Fruit fly (Drosophila melanogaster) whole organism, embryonic: Measurements from ENCODE around the gene bin.

Source experiments
- ATbp ChIP-seq: fragments of 200-800 bp; sonication (Bioruptor generic); optimal IDR thresholded peaks from 2 replicates; lab custom pipeline; 2017; ENCODE audit warnings: missing biosample characterization, mild to moderate bottlenecking, missing genetic modification characterization, missing genetic modification reagents
- Aef1 ChIP-seq: fragments of 200-800 bp; sonication (Bioruptor generic); IDR thresholded peaks from 3 replicates; pipeline ENCODE4 v1.3.6; 2022; ENCODE audit warnings: missing biosample characterization, missing genetic modification characterization
- Atf6 ChIP-seq: fragments of 200-800 bp; sonication (Bioruptor generic); IDR thresholded peaks from 2 replicates; pipeline ENCODE4 v1.3.6; 2022; ENCODE audit warnings: missing biosample characterization, missing genetic modification characterization
- CG12155 ChIP-seq: fragments of 200-800 bp; sonication (Bioruptor generic); optimal IDR thresholded peaks from 3 replicates; lab custom pipeline; 2016; ENCODE audit warnings: missing biosample characterization, missing genetic modification characterization
- CG12299 ChIP-seq: fragments of 200-800 bp; sonication (Bioruptor generic); optimal IDR thresholded peaks from 2 replicates; lab custom pipeline; 2018; ENCODE audit warnings: missing biosample characterization, mild to moderate bottlenecking, missing genetic modification characterization
- CG1233 ChIP-seq: fragments of 200-800 bp; sonication (Bioruptor generic); optimal IDR thresholded peaks from 4 replicates; lab custom pipeline; 2018; ENCODE audit warnings: missing biosample characterization, mild to moderate bottlenecking, missing genetic modification characterization
- CG12769 ChIP-seq: fragments of 200-800 bp; sonication (Bioruptor generic); optimal IDR thresholded peaks from 2 replicates; lab custom pipeline; 2019; ENCODE audit warnings: missing biosample characterization, mild to moderate bottlenecking, missing genetic modification characterization, moderate library complexity
- CG12942 ChIP-seq: fragments of 200-800 bp; sonication (Bioruptor generic); optimal IDR thresholded peaks from 3 replicates; lab custom pipeline; 2016; ENCODE audit warnings: missing biosample characterization, missing genetic modification characterization
- CG14014 ChIP-seq: fragments of 200-800 bp; sonication (Bioruptor generic); IDR thresholded peaks from 2 replicates; pipeline ENCODE4 v1.3.6; 2022; ENCODE audit warnings: missing biosample characterization, missing genetic modification characterization
- CG15479 ChIP-seq: fragments of 200-800 bp; sonication (Bioruptor generic); optimal IDR thresholded peaks from 3 replicates; lab custom pipeline; 2019; ENCODE audit warnings: missing biosample characterization, mild to moderate bottlenecking, missing genetic modification characterization, moderate library complexity
- CG1647 ChIP-seq: fragments of 200-800 bp; sonication (Bioruptor generic); optimal IDR thresholded peaks from 3 replicates; lab custom pipeline; 2016; ENCODE audit warnings: missing biosample characterization, missing genetic modification characterization
- CG17829 ChIP-seq: fragments of 200-800 bp; optimal IDR thresholded peaks from 2 replicates; lab custom pipeline; 2019; ENCODE audit warnings: missing biosample characterization, mild to moderate bottlenecking, missing genetic modification characterization, moderate library complexity
- CG1832 ChIP-seq: fragments of 200-800 bp; sonication (Bioruptor generic); optimal IDR thresholded peaks from 2 replicates; lab custom pipeline; 2017; ENCODE audit warnings: missing biosample characterization, mild to moderate bottlenecking, missing genetic modification characterization, inconsistent platforms
- CG2129 ChIP-seq: fragments of 200-800 bp; sonication (Bioruptor generic); IDR thresholded peaks from 2 replicates; pipeline ENCODE4 v1.3.6; 2022; ENCODE audit warnings: missing biosample characterization, missing genetic modification characterization; ENCODE audit not compliant: partially characterized antibody
- CG31388 ChIP-seq: fragments of 200-800 bp; sonication (Bioruptor generic); optimal IDR thresholded peaks from 2 replicates; lab custom pipeline; 2016; ENCODE audit warnings: missing biosample characterization, missing genetic modification characterization
- CG32532 ChIP-seq: fragments of 200-800 bp; sonication (Bioruptor generic); IDR thresholded peaks from 2 replicates; pipeline ENCODE4 v1.3.6; 2022; ENCODE audit warnings: missing biosample characterization, missing genetic modification characterization
- CG4328 ChIP-seq: fragments of 200-800 bp; sonication (Bioruptor generic); optimal IDR thresholded peaks from 3 replicates; lab custom pipeline; 2017; ENCODE audit warnings: missing biosample characterization, missing genetic modification reagents, missing genetic modification characterization
- CG6254 ChIP-seq: fragments of 200-800 bp; sonication (Bioruptor generic); optimal IDR thresholded peaks from 3 replicates; lab custom pipeline; 2017; ENCODE audit warnings: mild to moderate bottlenecking, missing biosample characterization, missing genetic modification reagents, missing genetic modification characterization
- CG6765 ChIP-seq: fragments of 200-800 bp; sonication (Bioruptor generic); optimal IDR thresholded peaks from 3 replicates; lab custom pipeline; 2017; ENCODE audit warnings: missing biosample characterization, mild to moderate bottlenecking, missing genetic modification characterization
- CG7928 ChIP-seq: fragments of 200-800 bp; sonication (Bioruptor generic); optimal IDR thresholded peaks from 2 replicates; lab custom pipeline; 2017; ENCODE audit warnings: missing biosample characterization, mild to moderate bottlenecking, missing genetic modification characterization
- CG8388 ChIP-seq: fragments of 200-800 bp; sonication (Bioruptor generic); optimal IDR thresholded peaks from 2 replicates; lab custom pipeline; 2019; ENCODE audit warnings: missing biosample characterization, mild to moderate bottlenecking, missing genetic modification characterization, moderate library complexity
- CG9215 ChIP-seq: fragments of 200-800 bp; sonication (Bioruptor generic); IDR thresholded peaks from 2 replicates; pipeline ENCODE4 v1.3.6; 2022; ENCODE audit warnings: missing biosample characterization, missing genetic modification characterization
- CG9797 ChIP-seq: fragments of 200-800 bp; sonication (Bioruptor generic); optimal IDR thresholded peaks from 3 replicates; lab custom pipeline; 2018; ENCODE audit warnings: missing biosample characterization, mild to moderate bottlenecking, missing genetic modification characterization
- HHEX ChIP-seq: fragments of 200-800 bp; sonication (Bioruptor generic); optimal IDR thresholded peaks from 3 replicates; lab custom pipeline; 2017; ENCODE audit warnings: missing biosample characterization, mild to moderate bottlenecking, missing genetic modification characterization, missing genetic modification reagents
- HmgD ChIP-seq: fragments of 200-800 bp; sonication (Bioruptor generic); optimal IDR thresholded peaks from 3 replicates; lab custom pipeline; 2016; ENCODE audit warnings: missing biosample characterization, missing genetic modification characterization
- Lim3 ChIP-seq: fragments of 200-800 bp; sonication (Bioruptor generic); IDR thresholded peaks from 2 replicates; pipeline ENCODE4 v1.3.6; 2022; ENCODE audit warnings: missing biosample characterization, missing genetic modification characterization
- Med ChIP-seq: fragments of 200-800 bp; sonication (Bioruptor generic); peaks from one replicate; lab custom pipeline; 2016; ENCODE audit warnings: missing biosample characterization, missing genetic modification characterization, mild to moderate bottlenecking, inconsistent platforms, moderate library complexity
- Myb ChIP-seq: fragments of 200-800 bp; sonication (Bioruptor generic); optimal IDR thresholded peaks from 2 replicates; lab custom pipeline; 2016; ENCODE audit warnings: missing biosample characterization, missing genetic modification characterization
- NC2α ChIP-seq: fragments of 200-800 bp; sonication (Bioruptor generic); optimal IDR thresholded peaks from 2 replicates; lab custom pipeline; 2016; ENCODE audit warnings: missing biosample characterization, missing genetic modification characterization
- Opbp ChIP-seq: fragments of 200-800 bp; sonication (Bioruptor generic); IDR thresholded peaks from 3 replicates; pipeline ENCODE4 v1.3.6; 2022; ENCODE audit warnings: missing biosample characterization, missing genetic modification characterization; ENCODE audit not compliant: partially characterized antibody
- Optix ChIP-seq: fragments of 200-800 bp; sonication (Bioruptor generic); IDR thresholded peaks from 3 replicates; pipeline ENCODE4 v1.3.6; 2022; ENCODE audit warnings: missing biosample characterization, missing genetic modification characterization
- Pdp1 ChIP-seq, 2 experiments: fragments of 200-800 bp; sonication (Bioruptor generic); optimal IDR thresholded peaks; 3 replicates each; lab custom pipeline; 2016; ENCODE audit warnings: missing biosample characterization in 2 of 2, missing genetic modification characterization in 2 of 2, mild to moderate bottlenecking in 1 of 2, moderate library complexity in 1 of 2
- Rfx ChIP-seq: fragments of 200-800 bp; sonication (Bioruptor generic); IDR thresholded peaks from 2 replicates; pipeline ENCODE4 v1.3.6; 2022; ENCODE audit warnings: missing biosample characterization, missing genetic modification characterization
- Taf1 ChIP-seq: fragments of 200-800 bp; sonication (Bioruptor generic); IDR thresholded peaks from 2 replicates; pipeline ENCODE4 v1.3.6; 2022; ENCODE audit warnings: missing biosample characterization, missing genetic modification characterization
- ab ChIP-seq: fragments of 200-800 bp; sonication (Bioruptor generic); optimal IDR thresholded peaks from 2 replicates; lab custom pipeline; 2016; ENCODE audit warnings: missing biosample characterization, missing genetic modification characterization
- aop ChIP-seq: fragments of 200-800 bp; sonication (Bioruptor generic); IDR thresholded peaks from 2 replicates; pipeline ENCODE4 v1.3.6; 2022; ENCODE audit warnings: missing biosample characterization, missing genetic modification characterization
- br ChIP-seq: fragments of >200 bp; optimal IDR thresholded peaks from 2 replicates; lab custom pipeline; 2017
- cas ChIP-seq: fragments of 200-800 bp; sonication (Bioruptor generic); IDR thresholded peaks from 2 replicates; pipeline ENCODE4 v1.3.6; 2022; ENCODE audit warnings: missing biosample characterization, missing genetic modification characterization
- corto ChIP-seq: fragments of 200-800 bp; sonication (Bioruptor generic); optimal IDR thresholded peaks from 2 replicates; lab custom pipeline; 2016; ENCODE audit warnings: missing biosample characterization, mild to moderate bottlenecking, missing genetic modification characterization, moderate library complexity
- dm ChIP-seq: fragments of 200-800 bp; sonication (Bioruptor generic); optimal IDR thresholded peaks from 3 replicates; lab custom pipeline; 2016; ENCODE audit warnings: missing biosample characterization, missing genetic modification characterization
- dmrt99B ChIP-seq: fragments of 200-800 bp; sonication (Bioruptor generic); optimal IDR thresholded peaks from 2 replicates; lab custom pipeline; 2018; ENCODE audit warnings: missing biosample characterization, mild to moderate bottlenecking, missing genetic modification characterization, moderate library complexity
- gcm ChIP-seq: fragments of 200-800 bp; sonication (Bioruptor generic); optimal IDR thresholded peaks from 2 replicates; lab custom pipeline; 2019; ENCODE audit warnings: missing biosample characterization, mild to moderate bottlenecking, missing genetic modification characterization, moderate library complexity
- grau ChIP-seq: fragments of 200-800 bp; optimal IDR thresholded peaks from 3 replicates; lab custom pipeline; 2019; ENCODE audit warnings: missing biosample characterization, mild to moderate bottlenecking, missing genetic modification characterization, moderate library complexity
- grn ChIP-seq: fragments of 200-800 bp; sonication (Bioruptor generic); optimal IDR thresholded peaks from 3 replicates; lab custom pipeline; 2017; ENCODE audit warnings: missing biosample characterization, missing genetic modification characterization
- lilli ChIP-seq: fragments of 200-800 bp; sonication (Bioruptor generic); optimal IDR thresholded peaks from 3 replicates; lab custom pipeline; 2016; ENCODE audit warnings: missing biosample characterization, missing genetic modification characterization
- mam ChIP-seq: fragments of 200-800 bp; sonication (Bioruptor generic); optimal IDR thresholded peaks from 3 replicates; lab custom pipeline; 2016; ENCODE audit warnings: missing biosample characterization, missing genetic modification characterization
- pnt ChIP-seq: fragments of 200-800 bp; sonication (Bioruptor generic); optimal IDR thresholded peaks from 3 replicates; lab custom pipeline; 2016; ENCODE audit warnings: missing biosample characterization, missing genetic modification characterization
- rib ChIP-seq: fragments of 200-800 bp; sonication (Bioruptor generic); IDR thresholded peaks from 2 replicates; pipeline ENCODE4 v1.3.6; 2022; ENCODE audit warnings: missing biosample characterization, missing genetic modification characterization
- slou ChIP-seq: fragments of 200-800 bp; sonication (Bioruptor generic); optimal IDR thresholded peaks from 3 replicates; lab custom pipeline; 2016; ENCODE audit warnings: missing biosample characterization, missing genetic modification characterization
- so ChIP-seq: fragments of 200-800 bp; sonication (Bioruptor generic); IDR thresholded peaks from 3 replicates; pipeline ENCODE4 v1.3.6; 2022; ENCODE audit warnings: missing biosample characterization, missing genetic modification characterization
- sr ChIP-seq: fragments of 200-800 bp; sonication (Bioruptor generic); IDR thresholded peaks from 3 replicates; pipeline ENCODE4 v1.3.6; 2022; ENCODE audit warnings: missing biosample characterization, missing genetic modification characterization
- ssp ChIP-seq: fragments of 200-800 bp; sonication (Bioruptor generic); IDR thresholded peaks from 2 replicates; pipeline ENCODE4 v1.3.6; 2022; ENCODE audit warnings: missing biosample characterization, missing genetic modification characterization
- trem ChIP-seq: fragments of 200-800 bp; optimal IDR thresholded peaks from 3 replicates; lab custom pipeline; 2019; ENCODE audit warnings: missing biosample characterization, mild to moderate bottlenecking, missing genetic modification characterization, moderate library complexity

The bin gene

DNA sequence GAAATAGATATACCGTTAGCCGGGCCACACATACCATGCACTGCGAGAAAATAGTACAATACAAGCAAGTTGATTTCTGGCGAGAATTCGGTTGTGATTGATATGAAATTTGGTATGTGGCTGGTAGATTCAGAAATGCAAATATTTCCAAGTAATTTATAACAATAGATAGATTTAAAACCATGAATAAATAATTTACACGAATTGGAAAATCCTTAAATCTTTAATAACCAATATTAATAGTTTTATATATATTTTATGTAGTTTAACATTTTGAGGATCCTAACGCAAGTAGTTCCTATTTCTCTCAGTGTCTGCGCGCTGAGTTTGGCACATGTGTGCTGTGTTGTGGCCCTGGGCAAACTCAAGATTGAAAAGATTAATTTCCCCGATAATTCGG, 8.6 kb upstream of the bin start (continued):
- TF ChIP-seq ab (GFP tag; lab: Kevin White, UChicago), result no peak
- peak; percentile 58 for TF ChIP-seq CG8388 (GFP tag; lab: Kevin White, UChicago)
- TF ChIP-seq pnt, result peak; percentile 13
- no peak for TF ChIP-seq CG12299 (tag; lab: Kevin White, UChicago)
- no peak for TF ChIP-seq NC2α (GFP tag; lab: Kevin White, UChicago)
- no peak for TF ChIP-seq CG6254
- no peak for TF ChIP-seq HHEX (GFP tag; lab: Kevin White, UChicago)
- TF ChIP-seq corto, result no peak
- no peak for TF ChIP-seq Optix (GFP tag; lab: Robert Waterston, UW)
- peak; percentile 63 for TF ChIP-seq Med (GFP tag; lab: Kevin White, UChicago)
- no peak for TF ChIP-seq Opbp (GFP tag; lab: Robert Waterston, UW)
- TF ChIP-seq grn (GFP tag; lab: Kevin White, UChicago), result no peak
- TF ChIP-seq CG1647 (GFP tag; lab: Kevin White, UChicago), result no peak
- TF ChIP-seq Pdp1 (GFP tag; optimal IDR thresholded peaks at IDR 0.05; lab: Kevin White, UChicago), result peak; percentile 3 to 36
- TF ChIP-seq sr (GFP tag; lab: Robert Waterston, UW), result no peak
- TF ChIP-seq CG31388, result no peak
- no peak for TF ChIP-seq Rfx
- TF ChIP-seq ssp (GFP tag; lab: Robert Waterston, UW), result no peak
- no peak for TF ChIP-seq CG4328
- no peak for TF ChIP-seq Taf1 (GFP tag; lab: Robert Waterston, UW)
- peak; percentile 9 for TF ChIP-seq ATbp (GFP tag; lab: Kevin White, UChicago)
- no peak for TF ChIP-seq CG6765 (GFP tag; lab: Kevin White, UChicago)
- no peak for TF ChIP-seq trem (tag; lab: Kevin White, UChicago)
- TF ChIP-seq so (GFP tag; lab: Robert Waterston, UW), result no peak
- TF ChIP-seq CG1233, result no peak
- TF ChIP-seq CG12155, result peak; percentile 14
- TF ChIP-seq dm (GFP tag; lab: Kevin White, UChicago), result no peak
- no peak for TF ChIP-seq cas (GFP tag; lab: Robert Waterston, UW)
- TF ChIP-seq Lim3 (GFP tag; lab: Robert Waterston, UW), result no peak
- no peak for TF ChIP-seq CG32532 (GFP tag; lab: Robert Waterston, UW)
- TF ChIP-seq br (lab: Kevin White, UChicago), result no peak
- peak; percentile 2 for TF ChIP-seq CG12942
- no peak for TF ChIP-seq CG9797
- TF ChIP-seq Myb (GFP tag; lab: Kevin White, UChicago), result no peak
- no peak for TF ChIP-seq HmgD
- no peak for TF ChIP-seq mam (GFP tag; lab: Kevin White, UChicago)
- TF ChIP-seq slou (GFP tag; lab: Kevin White, UChicago), result no peak
- no peak for TF ChIP-seq CG7928 (GFP tag; lab: Kevin White, UChicago)
- no peak for TF ChIP-seq Atf6
- no peak for TF ChIP-seq CG2129 (GFP tag; lab: Robert Waterston, UW)
- TF ChIP-seq rib (GFP tag; lab: Robert Waterston, UW), result no peak
- TF ChIP-seq CG14014 (GFP tag; lab: Robert Waterston, UW), result no peak
- TF ChIP-seq dmrt99B (tag; lab: Kevin White, UChicago), result peak; percentile 39
- TF ChIP-seq Aef1 (GFP tag; lab: Robert Waterston, UW), result no peak
- no peak for TF ChIP-seq CG9215 (GFP tag; lab: Robert Waterston, UW)
- no peak for TF ChIP-seq aop (GFP tag; lab: Robert Waterston, UW)
- TF ChIP-seq lilli, result peak; percentile 16
- TF ChIP-seq grau, result peak; percentile 68
- no peak for TF ChIP-seq gcm (GFP tag; lab: Kevin White, UChicago)
- peak; percentile 77 for TF ChIP-seq CG17829 (tag; lab: Kevin White, UChicago)
- TF ChIP-seq CG15479 (GFP tag; lab: Kevin White, UChicago), result no peak
- no peak for TF ChIP-seq CG1832 (GFP tag; lab: Kevin White, UChicago)
- no peak for TF ChIP-seq CG12769 (tag; lab: Kevin White, UChicago)
